Fruit fly (Drosophila melanogaster) whole organism, embryonic: ENCODE results near the gene CG10041.
A peak's percentile ranks its signal among the peaks of the same experiment; 100 is the strongest.

Source experiments
- BtbVII ChIP-seq: fragments of 200-800 bp; sonication (Bioruptor generic); optimal IDR thresholded peaks from 3 replicates; lab custom pipeline; 2017; ENCODE audit warnings: missing biosample characterization, mild to moderate bottlenecking, missing genetic modification characterization
- CG10543 ChIP-seq: fragments of 200-800 bp; sonication (Bioruptor generic); optimal IDR thresholded peaks from 3 replicates; lab custom pipeline; 2017; ENCODE audit warnings: missing biosample characterization, mild to moderate bottlenecking, missing genetic modification characterization, moderate library complexity
- CG12236 ChIP-seq: fragments of 200-800 bp; sonication (Bioruptor generic); optimal IDR thresholded peaks from 2 replicates; lab custom pipeline; 2016; ENCODE audit warnings: missing biosample characterization, missing genetic modification characterization
- CG13287 ChIP-seq: fragments of 200-800 bp; sonication (Bioruptor generic); IDR thresholded peaks from 2 replicates; pipeline ENCODE4 v1.3.6; 2022; ENCODE audit warnings: missing biosample characterization, missing genetic modification characterization; ENCODE audit not compliant: partially characterized antibody
- CG13775 ChIP-seq: fragments of 200-800 bp; sonication (Bioruptor generic); optimal IDR thresholded peaks from 3 replicates; lab custom pipeline; 2017; ENCODE audit warnings: missing biosample characterization, mild to moderate bottlenecking, missing genetic modification characterization
- CG14710 ChIP-seq: fragments of 200-800 bp; sonication (Bioruptor generic); optimal IDR thresholded peaks from 3 replicates; lab custom pipeline; 2019; ENCODE audit warnings: missing biosample characterization, mild to moderate bottlenecking, missing genetic modification characterization, moderate library complexity
- CG1603 ChIP-seq: fragments of 200-800 bp; sonication (Bioruptor generic); optimal IDR thresholded peaks from 2 replicates; lab custom pipeline; 2019; ENCODE audit warnings: missing biosample characterization, mild to moderate bottlenecking, missing genetic modification characterization, moderate library complexity
- CG17328 ChIP-seq: fragments of 200-800 bp; sonication (Bioruptor generic); IDR thresholded peaks from 2 replicates; pipeline ENCODE4 v1.3.6; 2022; ENCODE audit warnings: missing biosample characterization, missing genetic modification characterization
- CG18599 ChIP-seq: fragments of 200-800 bp; sonication (Bioruptor generic); optimal IDR thresholded peaks from 3 replicates; lab custom pipeline; 2017; ENCODE audit warnings: missing biosample characterization, missing genetic modification characterization, mild to moderate bottlenecking, moderate library complexity, missing genetic modification reagents
- CG2129 ChIP-seq: fragments of 200-800 bp; sonication (Bioruptor generic); IDR thresholded peaks from 2 replicates; pipeline ENCODE4 v1.3.6; 2022; ENCODE audit warnings: missing biosample characterization, missing genetic modification characterization; ENCODE audit not compliant: partially characterized antibody
- CG2199 ChIP-seq: fragments of 200-800 bp; sonication (Bioruptor generic); IDR thresholded peaks from 3 replicates; pipeline ENCODE4 v1.3.6; 2022; ENCODE audit warnings: missing biosample characterization, missing genetic modification characterization
- CG3065 ChIP-seq: fragments of 200-800 bp; sonication (Bioruptor generic); optimal IDR thresholded peaks from 2 replicates; lab custom pipeline; 2016; ENCODE audit warnings: missing biosample characterization, missing genetic modification characterization
- CG31224 ChIP-seq: fragments of 200-800 bp; sonication (Bioruptor generic); IDR thresholded peaks from 2 replicates; pipeline ENCODE4 v1.3.6; 2022; ENCODE audit warnings: missing biosample characterization, missing genetic modification characterization
- CG31388 ChIP-seq: fragments of 200-800 bp; sonication (Bioruptor generic); optimal IDR thresholded peaks from 2 replicates; lab custom pipeline; 2016; ENCODE audit warnings: missing biosample characterization, missing genetic modification characterization
- CG3847 ChIP-seq: fragments of 200-800 bp; sonication (Bioruptor generic); IDR thresholded peaks from 2 replicates; pipeline ENCODE4 v1.3.6; 2022; ENCODE audit warnings: missing biosample characterization, missing genetic modification characterization
- CG7745 ChIP-seq: fragments of 200-800 bp; sonication (Bioruptor generic); optimal IDR thresholded peaks from 2 replicates; lab custom pipeline; 2018; ENCODE audit warnings: missing biosample characterization, mild to moderate bottlenecking, missing genetic modification characterization, moderate library complexity
- CG7839 ChIP-seq: fragments of 200-800 bp; sonication (Bioruptor generic); optimal IDR thresholded peaks from 3 replicates; lab custom pipeline; 2018; ENCODE audit warnings: missing biosample characterization, mild to moderate bottlenecking, missing genetic modification characterization, moderate library complexity
- CG7928 ChIP-seq: fragments of 200-800 bp; sonication (Bioruptor generic); optimal IDR thresholded peaks from 2 replicates; lab custom pipeline; 2017; ENCODE audit warnings: missing biosample characterization, mild to moderate bottlenecking, missing genetic modification characterization
- Dek ChIP-seq: fragments of 200-800 bp; sonication (Bioruptor generic); optimal IDR thresholded peaks from 3 replicates; lab custom pipeline; 2019; ENCODE audit warnings: missing biosample characterization, mild to moderate bottlenecking, missing genetic modification characterization, moderate library complexity
- Hr3 ChIP-seq: fragments of 200-800 bp; sonication (Bioruptor generic); optimal IDR thresholded peaks from 3 replicates; lab custom pipeline; 2016; ENCODE audit warnings: missing biosample characterization, missing genetic modification characterization
- Hr39 ChIP-seq: fragments of >200 bp; optimal IDR thresholded peaks from 2 replicates; lab custom pipeline; 2017
- Med ChIP-seq: fragments of 200-800 bp; sonication (Bioruptor generic); peaks from one replicate; lab custom pipeline; 2016; ENCODE audit warnings: missing biosample characterization, missing genetic modification characterization, mild to moderate bottlenecking, inconsistent platforms, moderate library complexity
- NK7.1 ChIP-seq: fragments of 200-800 bp; sonication (Bioruptor generic); optimal IDR thresholded peaks from 3 replicates; lab custom pipeline; 2016; ENCODE audit warnings: missing biosample characterization, missing genetic modification characterization
- Opbp ChIP-seq: fragments of 200-800 bp; sonication (Bioruptor generic); IDR thresholded peaks from 3 replicates; pipeline ENCODE4 v1.3.6; 2022; ENCODE audit warnings: missing biosample characterization, missing genetic modification characterization; ENCODE audit not compliant: partially characterized antibody
- Optix ChIP-seq: fragments of 200-800 bp; sonication (Bioruptor generic); IDR thresholded peaks from 3 replicates; pipeline ENCODE4 v1.3.6; 2022; ENCODE audit warnings: missing biosample characterization, missing genetic modification characterization
- Rx ChIP-seq: fragments of 200-800 bp; sonication (Bioruptor generic); IDR thresholded peaks from 2 replicates; pipeline ENCODE4 v1.3.6; 2022; ENCODE audit warnings: missing biosample characterization, missing genetic modification characterization
- Scr ChIP-seq: fragments of 200-800 bp; sonication (Bioruptor generic); IDR thresholded peaks from 2 replicates; pipeline ENCODE4 v1.3.6; 2022; ENCODE audit warnings: missing biosample characterization, missing genetic modification characterization; ENCODE audit not compliant: partially characterized antibody
- Side ChIP-seq: fragments of 200-800 bp; sonication (Bioruptor generic); optimal IDR thresholded peaks from 2 replicates; lab custom pipeline; 2016; ENCODE audit warnings: missing biosample characterization, missing genetic modification characterization
- Six4 ChIP-seq: fragments of 200-800 bp; sonication (Bioruptor generic); optimal IDR thresholded peaks from 2 replicates; lab custom pipeline; 2016; ENCODE audit warnings: missing biosample characterization, missing genetic modification characterization
- YL-1 ChIP-seq: fragments of 200-800 bp; sonication (Bioruptor generic); optimal IDR thresholded peaks from 3 replicates; lab custom pipeline; 2017; ENCODE audit warnings: missing biosample characterization, mild to moderate bottlenecking, missing genetic modification characterization
- ara ChIP-seq: fragments of 200-800 bp; sonication (Bioruptor generic); IDR thresholded peaks from 2 replicates; pipeline ENCODE4 v1.3.6; 2022; ENCODE audit warnings: missing biosample characterization, missing genetic modification characterization
- cas ChIP-seq: fragments of 200-800 bp; sonication (Bioruptor generic); IDR thresholded peaks from 2 replicates; pipeline ENCODE4 v1.3.6; 2022; ENCODE audit warnings: missing biosample characterization, missing genetic modification characterization
- caup ChIP-seq: fragments of 200-800 bp; sonication (Bioruptor generic); optimal IDR thresholded peaks from 3 replicates; lab custom pipeline; 2017; ENCODE audit warnings: missing biosample characterization, mild to moderate bottlenecking, missing genetic modification characterization, moderate library complexity; ENCODE audit not compliant: severe bottlenecking
- esg ChIP-seq: fragments of 200-800 bp; sonication (Bioruptor generic); conservative IDR thresholded peaks from 2 replicates; pipeline ENCODE4 v1.3.6; 2022; ENCODE audit warnings: missing biosample characterization, missing genetic modification characterization
- ftz-f1 ChIP-seq: fragments of 200-800 bp; sonication (Bioruptor generic); optimal IDR thresholded peaks from 2 replicates; lab custom pipeline; 2016; ENCODE audit warnings: missing biosample characterization, missing genetic modification characterization
- grau ChIP-seq: fragments of 200-800 bp; optimal IDR thresholded peaks from 3 replicates; lab custom pipeline; 2019; ENCODE audit warnings: missing biosample characterization, mild to moderate bottlenecking, missing genetic modification characterization, moderate library complexity
- ham ChIP-seq: fragments of 200-800 bp; sonication (Bioruptor generic); IDR thresholded peaks from 2 replicates; pipeline ENCODE4 v1.3.6; 2022; ENCODE audit warnings: missing biosample characterization, missing genetic modification characterization
- jumu ChIP-seq: fragments of 200-800 bp; sonication (Bioruptor generic); optimal IDR thresholded peaks from 3 replicates; lab custom pipeline; 2016; ENCODE audit warnings: missing biosample characterization, missing genetic modification characterization
- nmo ChIP-seq: fragments of 200-800 bp; sonication (Bioruptor generic); optimal IDR thresholded peaks from 2 replicates; lab custom pipeline; 2018; ENCODE audit warnings: missing biosample characterization, mild to moderate bottlenecking, missing genetic modification characterization, moderate library complexity
- otp ChIP-seq: fragments of 200-800 bp; sonication (Bioruptor generic); IDR thresholded peaks from 3 replicates; pipeline ENCODE4, ENCODE4 v1.3.6; 2022; ENCODE audit warnings: missing biosample characterization, missing genetic modification characterization
- pfk ChIP-seq: fragments of 200-800 bp; sonication (Bioruptor generic); optimal IDR thresholded peaks from 2 replicates; lab custom pipeline; 2018; ENCODE audit warnings: missing biosample characterization, mild to moderate bottlenecking, missing genetic modification characterization, moderate library complexity
- repo ChIP-seq: fragments of 200-800 bp; sonication (Bioruptor generic); optimal IDR thresholded peaks from 2 replicates; lab custom pipeline; 2016; ENCODE audit warnings: missing biosample characterization, missing genetic modification characterization
- ro ChIP-seq: fragments of 200-800 bp; sonication (Bioruptor generic); IDR thresholded peaks from 2 replicates; pipeline ENCODE4 v1.3.6; 2022; ENCODE audit warnings: missing biosample characterization, missing genetic modification characterization
- sd ChIP-seq: fragments of 200-800 bp; sonication (Bioruptor generic); optimal IDR thresholded peaks from 3 replicates; lab custom pipeline; 2018; ENCODE audit warnings: missing biosample characterization, mild to moderate bottlenecking, missing genetic modification characterization, moderate library complexity
- sens-2 ChIP-seq: fragments of 200-800 bp; sonication (Bioruptor generic); IDR thresholded peaks from 2 replicates; pipeline ENCODE4 v1.3.6; 2022; ENCODE audit warnings: missing biosample characterization, missing genetic modification characterization
- sr ChIP-seq: fragments of 200-800 bp; sonication (Bioruptor generic); IDR thresholded peaks from 3 replicates; pipeline ENCODE4 v1.3.6; 2022; ENCODE audit warnings: missing biosample characterization, missing genetic modification characterization
- tio ChIP-seq: fragments of 200-800 bp; sonication (Bioruptor generic); optimal IDR thresholded peaks from 2 replicates; lab custom pipeline; 2017; ENCODE audit warnings: missing biosample characterization, missing genetic modification characterization, inconsistent platforms
- vvl ChIP-seq: fragments of 200-800 bp; sonication (Bioruptor generic); IDR thresholded peaks from 2 replicates; pipeline ENCODE4 v1.3.6; 2022; ENCODE audit warnings: missing biosample characterization, missing genetic modification characterization
- wdn ChIP-seq: fragments of 200-800 bp; sonication (Bioruptor generic); IDR thresholded peaks from 2 replicates; pipeline ENCODE4 v1.3.6; 2022; ENCODE audit warnings: missing biosample characterization, missing genetic modification characterization
- zf30C ChIP-seq: fragments of 200-800 bp; sonication (Bioruptor generic); optimal IDR thresholded peaks from 3 replicates; lab custom pipeline; 2018; ENCODE audit warnings: missing biosample characterization, mild to moderate bottlenecking, missing genetic modification characterization

Gene CG10041

dm6 chr3R:12369135-12369792 lies 17.4 kb upstream of the CG10041 start, which contains the start of gene GstD1 (continued):
- TF ChIP-seq Dek (tag; lab: Kevin White, UChicago) (peak; percentile 33), wdn (GFP tag; lab: Robert Waterston, UW) (no peak; the same call in 1 of the 2 replicates), CG13775 (GFP tag; lab: Kevin White, UChicago) (peak; percentile 9), otp (GFP tag; lab: Robert Waterston, UW) (no peak), CG31388 (GFP tag; lab: Kevin White, UChicago) (no peak), YL-1 (no peak), CG18599 (GFP tag; lab: Kevin White, UChicago) (peak; percentile 56), CG12236 (GFP tag; lab: Kevin White, UChicago) (no peak), CG2199 (GFP tag; lab: Robert Waterston, UW) (peak; percentile 90; the same call in 2 of the 3 replicates), ara (GFP tag; lab: Robert Waterston, UW) (no peak), jumu (peak; percentile 39), CG7839 (tag; lab: Kevin White, UChicago) (peak; percentile 55), BtbVII (peak; percentile 49), CG7745 (no peak), nmo (GFP tag; lab: Kevin White, UChicago) (peak; percentile 54), Optix (GFP tag; lab: Robert Waterston, UW) (no peak), CG3847 (GFP tag; lab: Robert Waterston, UW) (no peak), CG10543 (GFP tag; lab: Kevin White, UChicago) (peak; percentile 89), Hr3 (GFP tag; lab: Kevin White, UChicago) (peak; percentile 39), repo (peak; percentile 33), pfk (GFP tag; lab: Kevin White, UChicago) (peak; percentile 17), sr (GFP tag; lab: Robert Waterston, UW) (no peak; the same call in 1 of the 3 replicates), CG2129 (no peak), vvl (GFP tag; lab: Robert Waterston, UW) (peak; percentile 44; the same call in 1 of the 2 replicates), Hr39 (no peak), Side (GFP tag; lab: Kevin White, UChicago) (peak; percentile 2), CG13287 (GFP tag; lab: Robert Waterston, UW) (peak; percentile 39; the same call in 1 of the 2 replicates), Med (GFP tag; lab: Kevin White, UChicago) (peak; percentile 84), CG3065 (peak; percentile 86), ftz-f1 (GFP tag; lab: Kevin White, UChicago) (peak; percentile 88), NK7.1 (GFP tag; lab: Kevin White, UChicago) (peak; percentile 33), sens-2 (GFP tag; lab: Robert Waterston, UW) (no peak), Six4 (GFP tag; lab: Kevin White, UChicago) (peak; percentile 33), Rx (no peak), Opbp (peak; percentile 35; the same call in 2 of the 3 replicates), esg (GFP tag; lab: Robert Waterston, UW) (peak; percentile 16; the same call in 1 of the 2 replicates), CG14710 (tag; lab: Kevin White, UChicago) (no peak), ro (GFP tag; lab: Robert Waterston, UW) (no peak), CG7928 (GFP tag; lab: Kevin White, UChicago) (peak; percentile 52), CG17328 (GFP tag; lab: Robert Waterston, UW) (no peak), ham (GFP tag; lab: Robert Waterston, UW) (no peak), sd (tag; lab: Kevin White, UChicago) (peak; percentile 96), CG31224 (GFP tag; lab: Robert Waterston, UW) (peak; percentile 17; the same call in 1 of the 2 replicates), zf30C (no peak), caup (peak; percentile 28), Scr (GFP tag; lab: Robert Waterston, UW) (peak; percentile 40), cas (GFP tag; lab: Robert Waterston, UW) (0 out of 2 replicates have a peak, but pooled peaks have one; percentile 27), grau (tag; lab: Kevin White, UChicago) (peak; percentile 46), tio (GFP tag; lab: Kevin White, UChicago) (peak; percentile 0), CG1603 (tag; lab: Kevin White, UChicago) (peak; percentile 6)
